Worm (Caenorhabditis elegans): Measurements from ENCODE around the gene C08H9.16.

ce11 chrII:9888549-9888948 lies 4.0 kb upstream of the C08H9.16 start:
- TF ChIP-seq ceh-32 (tag; optimal IDR thresholded peaks at IDR 0.05; ENCODE audit: poor library complexity), result no peak
- TF ChIP-seq ceh-20 (GFP tag; IDR thresholded peaks at IDR 0.05), result no peak
- no peak for TF ChIP-seq zfp-3 (GFP tag; conservative IDR thresholded peaks at IDR 0.05)
- TF ChIP-seq lin-13 (GFP tag; optimal IDR thresholded peaks at IDR 0.05), result no peak
- TF ChIP-seq zag-1 (tag; optimal IDR thresholded peaks at IDR 0.05), result no peak
- no peak for TF ChIP-seq pqm-1 (tag; optimal IDR thresholded peaks at IDR 0.05)
- TF ChIP-seq snpc-4 (tag; optimal IDR thresholded peaks at IDR 0.05), result no peak
- no peak for TF ChIP-seq cey-2 (tag; optimal IDR thresholded peaks at IDR 0.05; ENCODE audit: borderline replicate concordance, insufficient read depth)
- TF ChIP-seq mep-1 (tag; optimal IDR thresholded peaks at IDR 0.05), result no peak
- no peak for TF ChIP-seq lsy-2 (tag; optimal IDR thresholded peaks at IDR 0.05)
- TF ChIP-seq dmd-9 (GFP tag; IDR thresholded peaks at IDR 0.05), result no peak
- no peak for TF ChIP-seq nhr-11 (tag; optimal IDR thresholded peaks at IDR 0.05)
- TF ChIP-seq ama-1 (optimal IDR thresholded peaks at IDR 0.05), result no peak
- TF ChIP-seq lin-38 (GFP tag; IDR thresholded peaks at IDR 0.05), result no peak

All from whole organism, L4 larva.